Worm (Caenorhabditis elegans) whole organism, L1 larva: ENCODE results near the gene spe-41.

Experiments
- C04F5.9 ChIP-seq: sonication (generic microtip); optimal IDR thresholded peaks from 2 replicates; lab custom pipeline; 2016; ENCODE audit warnings: missing genetic modification characterization, missing compliant biosample characterization
- lin-13 ChIP-seq: fragments of 150-350 bp; optimal IDR thresholded peaks from 2 replicates; lab custom pipeline; 2014; ENCODE audit warnings: missing biosample characterization, missing genetic modification reagents, missing genetic modification characterization
- nhr-12 ChIP-seq: sonication (generic microtip); optimal IDR thresholded peaks from 2 replicates; lab custom pipeline; 2017; ENCODE audit warnings: missing biosample characterization, missing genetic modification characterization
- nhr-77 ChIP-seq: fragments of 150-350 bp; optimal IDR thresholded peaks from 2 replicates; lab custom pipeline; 2014; ENCODE audit warnings: missing biosample characterization, missing genetic modification characterization

ce11 chrIII:3452563-3453210, 8.7 kb upstream of the spe-41 start, which contains the start of the genes K01A11.3 and C34C12.12:
- TF ChIP-seq nhr-12 (tag; lab: Kevin White, UChicago) (no peak), nhr-77 (tag; lab: Kevin White, UChicago) (no peak), C04F5.9 (tag; lab: Kevin White, UChicago) (no peak), lin-13 (GFP tag; lab: Kevin White, UChicago) (no peak)
